Worm (Caenorhabditis elegans): ENCODE results near the gene F55H2.8.

DNA sequence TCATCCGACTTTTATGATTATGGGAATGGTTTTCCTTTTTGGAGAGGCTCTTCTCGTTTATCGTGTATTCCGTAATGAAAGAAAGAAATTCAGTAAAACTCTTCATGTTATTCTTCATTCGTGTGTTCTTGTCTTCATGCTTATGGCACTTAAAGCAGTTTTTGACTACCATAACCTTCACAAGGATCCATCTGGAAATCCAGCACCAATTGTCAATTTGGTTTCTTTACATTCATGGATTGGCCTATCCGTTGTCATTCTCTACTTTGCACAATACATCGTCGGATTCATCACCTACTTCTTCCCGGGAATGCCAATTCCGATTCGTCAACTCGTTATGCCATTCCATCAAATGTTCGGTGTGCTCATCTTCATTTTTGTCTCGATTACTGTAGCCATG is 2.0 kb upstream of the F55H2.8 start:
- no peak for TF ChIP-seq madf-8 (GFP tag; conservative IDR thresholded peaks at IDR 0.05)
- TF ChIP-seq unc-62 (GFP tag; optimal IDR thresholded peaks at IDR 0.05): no peak
- no peak for TF ChIP-seq athp-1 (tag; optimal IDR thresholded peaks at IDR 0.05)
- no peak for TF ChIP-seq ets-4 (GFP tag; optimal IDR thresholded peaks at IDR 0.05)
- TF ChIP-seq madf-3 (GFP tag; IDR thresholded peaks at IDR 0.05): no peak

Measured in whole organism, young adult.